Fruit fly (Drosophila melanogaster): Measurements from ENCODE around the gene Marcal1.

The Marcal1 gene

DNA sequence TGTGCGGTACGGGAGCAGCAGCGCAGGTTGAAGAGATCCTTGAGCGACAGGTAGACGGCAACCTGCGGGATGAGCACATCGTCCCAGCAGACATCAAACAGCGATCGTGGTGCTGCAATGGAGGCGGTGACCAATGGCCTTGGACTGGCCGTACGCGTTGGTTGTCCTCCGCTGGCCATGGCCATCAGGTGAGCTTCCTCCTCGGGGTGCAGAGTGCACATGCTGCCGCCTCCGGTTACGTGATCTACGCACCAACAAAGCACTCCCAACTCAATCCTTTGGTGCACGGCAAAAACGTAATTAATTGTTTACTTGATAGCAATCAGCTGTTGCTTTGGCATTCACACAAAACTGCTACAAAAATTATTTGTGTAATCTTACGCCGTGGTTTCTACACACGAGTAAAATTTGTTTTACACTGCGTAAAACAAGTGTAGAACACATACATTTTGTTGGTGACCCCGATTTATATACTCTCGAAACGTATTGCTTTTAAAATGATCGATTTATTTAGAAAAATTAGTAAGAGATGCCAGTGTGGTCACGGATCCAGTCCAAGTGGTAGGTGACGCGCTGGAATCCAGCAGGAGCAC, 5.8 kb upstream of the Marcal1 start, which contains the start of gene jet (continued):
- no peak for TF ChIP-seq al (GFP tag; IDR thresholded peaks at IDR 0.05)
- no peak for TF ChIP-seq CG5953 (GFP tag; IDR thresholded peaks at IDR 0.05)
- no peak for TF ChIP-seq mld (GFP tag; IDR thresholded peaks at IDR 0.05; ENCODE audit: partially characterized antibody)
- peak; percentile 48 for TF ChIP-seq bbx (GFP tag; IDR thresholded peaks at IDR 0.05; ENCODE audit: partially characterized antibody)
- no peak for TF ChIP-seq Awh (GFP tag; IDR thresholded peaks at IDR 0.05)
- TF ChIP-seq ken (GFP tag; IDR thresholded peaks at IDR 0.05), result no peak
- no peak for TF ChIP-seq CG8290 (GFP tag; optimal IDR thresholded peaks at IDR 0.05)
- TF ChIP-seq CG8290 (tag; optimal IDR thresholded peaks at IDR 0.05), result no peak
- no peak for TF ChIP-seq dysf (GFP tag; IDR thresholded peaks at IDR 0.05)
- TF ChIP-seq CG7963 (GFP tag; IDR thresholded peaks at IDR 0.05; ENCODE audit: partially characterized antibody), result peak; percentile 55; the same call in 1 of the 3 replicates
- TF ChIP-seq Neu2 (GFP tag; optimal IDR thresholded peaks at IDR 0.05; ENCODE audit: borderline replicate concordance), result no peak
- TF ChIP-seq CrebB (tag; optimal IDR thresholded peaks at IDR 0.05), result no peak
- no peak for TF ChIP-seq repo (GFP tag; optimal IDR thresholded peaks at IDR 0.05)
- 0 out of 4 replicates have a peak, but pooled peaks have one; percentile 23 for TF ChIP-seq chinmo (GFP tag; IDR thresholded peaks at IDR 0.05; ENCODE audit: partially characterized antibody)
- TF ChIP-seq Tbp (GFP tag; optimal IDR thresholded peaks at IDR 0.05), result no peak
- no peak for TF ChIP-seq Lhr (GFP tag; optimal IDR thresholded peaks at IDR 0.05)
- no peak for TF ChIP-seq CG3726 (GFP tag; IDR thresholded peaks at IDR 0.05)
- peak; percentile 51 for TF ChIP-seq pzg (GFP tag; optimal IDR thresholded peaks at IDR 0.05)
- TF ChIP-seq HLH4C (GFP tag; IDR thresholded peaks at IDR 0.05; ENCODE audit: partially characterized antibody), result peak; percentile 55; the same call in 1 of the 3 replicates
- TF ChIP-seq CG6254 (GFP tag; optimal IDR thresholded peaks at IDR 0.05), result no peak
- no peak for TF ChIP-seq lbe (GFP tag; optimal IDR thresholded peaks at IDR 0.05)
- no peak for TF ChIP-seq ash1 (GFP tag; optimal IDR thresholded peaks at IDR 0.05)
- no peak for TF ChIP-seq eve (GFP tag; optimal IDR thresholded peaks at IDR 0.05)
- TF ChIP-seq CG12104 (GFP tag; optimal IDR thresholded peaks at IDR 0.05), result no peak
- no peak for TF ChIP-seq CG12659 (GFP tag; optimal IDR thresholded peaks at IDR 0.05)
- no peak for TF ChIP-seq pum (GFP tag; optimal IDR thresholded peaks at IDR 0.05)
- no peak for TF ChIP-seq CG11456 (GFP tag; IDR thresholded peaks at IDR 0.05)
- TF ChIP-seq CG4707 (GFP tag; optimal IDR thresholded peaks at IDR 0.05), result no peak
- 0 out of 2 replicates have a peak, but pooled peaks have one; percentile 20 for TF ChIP-seq hbn (GFP tag; IDR thresholded peaks at IDR 0.05; ENCODE audit: partially characterized antibody)
- peak; percentile 24; the same call in 1 of the 2 replicates for TF ChIP-seq Scr (GFP tag; IDR thresholded peaks at IDR 0.05; ENCODE audit: partially characterized antibody)
- TF ChIP-seq CG17186 (GFP tag; optimal IDR thresholded peaks at IDR 0.05), result no peak
- no peak for TF ChIP-seq Fer1 (GFP tag; optimal IDR thresholded peaks at IDR 0.05)
- no peak for TF ChIP-seq CG3838 (GFP tag; optimal IDR thresholded peaks at IDR 0.05)
- TF ChIP-seq CG2116 (GFP tag; optimal IDR thresholded peaks at IDR 0.05), result no peak
- TF ChIP-seq Dip2 (GFP tag; IDR thresholded peaks at IDR 0.05), result no peak
- TF ChIP-seq ci (GFP tag; IDR thresholded peaks at IDR 0.05), result no peak
- TF ChIP-seq YL-1 (GFP tag; optimal IDR thresholded peaks at IDR 0.05), result peak; percentile 2
- TF ChIP-seq tin (GFP tag; optimal IDR thresholded peaks at IDR 0.05), result no peak
- TF ChIP-seq knrl (GFP tag; IDR thresholded peaks at IDR 0.05; ENCODE audit: partially characterized antibody), result peak; percentile 63
- no peak for TF ChIP-seq CG7839 (tag; optimal IDR thresholded peaks at IDR 0.05)
- TF ChIP-seq bab2 (GFP tag; optimal IDR thresholded peaks at IDR 0.05), result no peak
- TF ChIP-seq HmgZ (tag; optimal IDR thresholded peaks at IDR 0.05), result peak; percentile 57
- no peak for TF ChIP-seq NC2α (GFP tag; optimal IDR thresholded peaks at IDR 0.05)
- no peak for TF ChIP-seq CG15073 (GFP tag; optimal IDR thresholded peaks at IDR 0.05)
- TF ChIP-seq CoRest (tag; optimal IDR thresholded peaks at IDR 0.05), result no peak
- no peak for TF ChIP-seq pfk (GFP tag; optimal IDR thresholded peaks at IDR 0.05)
- TF ChIP-seq Abd-B (GFP tag; optimal IDR thresholded peaks at IDR 0.05), result peak; percentile 9
- no peak for TF ChIP-seq gem (tag; optimal IDR thresholded peaks at IDR 0.05)
- TF ChIP-seq fd3F (GFP tag; optimal IDR thresholded peaks at IDR 0.05), result no peak

All from whole organism, embryonic.